Worm (Caenorhabditis elegans) whole organism, L1 larva: Measurements from ENCODE around the gene meg-2.

Source experiments
- C04F5.9 ChIP-seq: sonication (generic microtip); optimal IDR thresholded peaks from 2 replicates; lab custom pipeline; 2016; ENCODE audit warnings: missing genetic modification characterization, missing compliant biosample characterization
- Y116A8C.19 ChIP-seq: sonication (generic microtip); optimal IDR thresholded peaks from 2 replicates; lab custom pipeline; 2016; ENCODE audit warnings: missing compliant biosample characterization, missing genetic modification characterization, borderline replicate concordance
- alr-1 ChIP-seq: fragments of 200-800 bp; sonication (Bioruptor generic); optimal IDR thresholded peaks from 2 replicates; lab custom pipeline; 2018; ENCODE audit warnings: borderline replicate concordance, mild to moderate bottlenecking, missing genetic modification characterization, missing compliant biosample characterization
- blmp-1 ChIP-seq: fragments of 150-350 bp; optimal IDR thresholded peaks from 2 replicates; lab custom pipeline; 2014; ENCODE audit warnings: missing biosample characterization, missing genetic modification characterization
- ceh-82 ChIP-seq, 3 experiments: fragments of 150-350 bp in 1 of 3; sonication (generic microtip) in 2 of 3; optimal IDR thresholded peaks; 2 replicates each; lab custom pipeline; 2014 to 2017; ENCODE audit warnings: missing biosample characterization in 3 of 3, missing genetic modification characterization in 3 of 3
- ceh-88 ChIP-seq: fragments of 200-800 bp; sonication (Bioruptor generic); IDR thresholded peaks from 2 replicates; pipeline ENCODE4 v1.3.6; 2022; ENCODE audit warnings: missing genetic modification characterization, missing compliant biosample characterization
- ceh-90 ChIP-seq: sonication (generic microtip); optimal IDR thresholded peaks from 2 replicates; lab custom pipeline; 2016; ENCODE audit warnings: missing genetic modification characterization, missing compliant biosample characterization
- dpl-1 ChIP-seq, 3 experiments: fragments of 150-350 bp in 2 of 3; sonication (generic microtip) in 1 of 3; optimal IDR thresholded peaks; 2 replicates each; lab custom pipeline; 2014 to 2017; ENCODE audit warnings: missing biosample characterization in 3 of 3, missing genetic modification characterization in 3 of 3, missing genetic modification reagents in 3 of 3
- dsc-1 ChIP-seq: sonication (generic microtip); optimal IDR thresholded peaks from 2 replicates; lab custom pipeline; 2016; ENCODE audit warnings: mild to moderate bottlenecking, missing genetic modification characterization, missing compliant biosample characterization
- efl-1 ChIP-seq, 4 experiments: fragments of 150-350 bp; optimal IDR thresholded peaks in 3 of 4; peaks in 1 of 4; 1 replicate in 1 of 4; 2 replicates in 3 of 4; lab custom pipeline; 2014; ENCODE audit warnings: missing biosample characterization in 2 of 4, missing genetic modification characterization in 2 of 4, missing genetic modification reagents in 2 of 4
- elt-3 ChIP-seq, 6 experiments: fragments of 150-350 bp in 1 of 6; sonication (generic microtip); optimal IDR thresholded peaks; 2 replicates each; lab custom pipeline; 2017 to 2018; ENCODE audit warnings: missing biosample characterization in 6 of 6, missing genetic modification characterization in 6 of 6, inconsistent platforms in 1 of 6
- fkh-4 ChIP-seq: sonication (generic microtip); optimal IDR thresholded peaks from 2 replicates; lab custom pipeline; 2016; ENCODE audit warnings: missing compliant biosample characterization, missing genetic modification characterization, borderline replicate concordance
- fkh-8 ChIP-seq: sonication (generic microtip); optimal IDR thresholded peaks from 2 replicates; lab custom pipeline; 2016; ENCODE audit warnings: mild to moderate bottlenecking, missing genetic modification characterization, missing compliant biosample characterization
- grh-1 ChIP-seq: fragments of 200-800 bp; sonication (Bioruptor generic); IDR thresholded peaks from 2 replicates; pipeline ENCODE4 v1.3.6; 2022; ENCODE audit warnings: missing genetic modification reagents, missing genetic modification characterization, missing compliant biosample characterization
- lin-14 ChIP-seq: fragments of 200-800 bp; sonication (Bioruptor generic); optimal IDR thresholded peaks from 2 replicates; lab custom pipeline; 2018; ENCODE audit warnings: mild to moderate bottlenecking, missing genetic modification characterization, moderate library complexity, missing compliant biosample characterization
- lin-15B ChIP-seq: fragments of 150-350 bp; sonication (generic microtip); optimal IDR thresholded peaks from 3 replicates; lab custom pipeline; 2014; ENCODE audit warnings: missing biosample characterization, missing genetic modification characterization
- lin-35 ChIP-seq, 2 experiments: fragments of 150-350 bp; optimal IDR thresholded peaks; 2 replicates each; lab custom pipeline; 2014; ENCODE audit warnings: missing biosample characterization in 2 of 2, missing genetic modification characterization in 2 of 2, missing genetic modification reagents in 2 of 2
- lir-3 ChIP-seq: sonication (generic microtip); optimal IDR thresholded peaks from 2 replicates; lab custom pipeline; 2016; ENCODE audit warnings: mild to moderate bottlenecking, missing genetic modification characterization, moderate library complexity, missing compliant biosample characterization; ENCODE audit not compliant: poor library complexity
- lsy-2 ChIP-seq, 2 experiments: fragments of 150-350 bp; optimal IDR thresholded peaks; 2 replicates each; lab custom pipeline; 2014; ENCODE audit warnings: missing biosample characterization in 2 of 2, missing genetic modification characterization in 2 of 2
- mdl-1 ChIP-seq, 2 experiments: fragments of 150-350 bp; optimal IDR thresholded peaks; 2 replicates each; lab custom pipeline; 2014 to 2017; ENCODE audit warnings: missing biosample characterization in 2 of 2, missing genetic modification characterization in 2 of 2, inconsistent platforms in 1 of 2
- mep-1 ChIP-seq: fragments of 150-350 bp; optimal IDR thresholded peaks from 2 replicates; lab custom pipeline; 2014; ENCODE audit warnings: missing biosample characterization, missing genetic modification characterization
- nhr-12 ChIP-seq: sonication (generic microtip); optimal IDR thresholded peaks from 2 replicates; lab custom pipeline; 2017; ENCODE audit warnings: missing biosample characterization, missing genetic modification characterization
- nhr-20 ChIP-seq: sonication (generic microtip); optimal IDR thresholded peaks from 2 replicates; lab custom pipeline; 2016; ENCODE audit warnings: mild to moderate bottlenecking, missing genetic modification characterization, missing compliant biosample characterization
- nhr-47 ChIP-seq: sonication (generic microtip); optimal IDR thresholded peaks from 2 replicates; lab custom pipeline; 2016; ENCODE audit warnings: mild to moderate bottlenecking, missing genetic modification characterization, moderate library complexity, missing compliant biosample characterization
- nhr-71 ChIP-seq: sonication (generic microtip); optimal IDR thresholded peaks from 2 replicates; lab custom pipeline; 2016; ENCODE audit warnings: mild to moderate bottlenecking, missing genetic modification characterization, moderate library complexity, missing compliant biosample characterization
- nhr-85 ChIP-seq: sonication (generic microtip); peaks from one replicate; lab custom pipeline; 2016; ENCODE audit warnings: missing genetic modification characterization, inconsistent platforms, missing compliant biosample characterization
- pag-3 ChIP-seq: sonication (generic microtip); optimal IDR thresholded peaks from 2 replicates; lab custom pipeline; 2017; ENCODE audit warnings: missing genetic modification characterization, mild to moderate bottlenecking, missing compliant biosample characterization, antibody characterized with exemption, borderline replicate concordance; ENCODE audit not compliant: insufficient read depth
- pqm-1 ChIP-seq: sonication (generic microtip); optimal IDR thresholded peaks from 3 replicates; lab custom pipeline; 2017; ENCODE audit warnings: missing biosample characterization, missing genetic modification characterization
- rnt-1 ChIP-seq: sonication (generic microtip); optimal IDR thresholded peaks from 2 replicates; lab custom pipeline; 2016; ENCODE audit warnings: mild to moderate bottlenecking, missing genetic modification characterization, moderate library complexity, missing compliant biosample characterization
- skn-1 ChIP-seq: fragments of 150-350 bp; optimal IDR thresholded peaks from 2 replicates; lab custom pipeline; 2014; ENCODE audit warnings: missing biosample characterization, missing genetic modification characterization
- snu-23 ChIP-seq: sonication (generic microtip); optimal IDR thresholded peaks from 2 replicates; lab custom pipeline; 2016; ENCODE audit warnings: missing genetic modification characterization, missing compliant biosample characterization
- sup-37 ChIP-seq: fragments of 200-800 bp; sonication (Bioruptor generic); optimal IDR thresholded peaks from 2 replicates; lab custom pipeline; 2018; ENCODE audit warnings: mild to moderate bottlenecking, missing genetic modification characterization, missing compliant biosample characterization
- swsn-7 ChIP-seq: sonication (generic microtip); optimal IDR thresholded peaks from 2 replicates; lab custom pipeline; 2016; ENCODE audit warnings: missing genetic modification characterization, missing compliant biosample characterization
- tbx-2 ChIP-seq: sonication (generic microtip); optimal IDR thresholded peaks from 2 replicates; lab custom pipeline; 2016; ENCODE audit warnings: missing genetic modification characterization, missing compliant biosample characterization
- tlp-1 ChIP-seq: fragments of 150-350 bp; optimal IDR thresholded peaks from 2 replicates; lab custom pipeline; 2014; ENCODE audit warnings: missing biosample characterization, missing genetic modification characterization
- unc-62 ChIP-seq: fragments of 150-350 bp; optimal IDR thresholded peaks from 2 replicates; lab custom pipeline; 2014; ENCODE audit warnings: missing biosample characterization, missing genetic modification reagents, missing genetic modification characterization
- xbp-1 ChIP-seq: sonication (generic microtip); optimal IDR thresholded peaks from 2 replicates; lab custom pipeline; 2016; ENCODE audit warnings: missing genetic modification characterization, missing compliant biosample characterization
- zip-4 ChIP-seq: fragments of 200-800 bp; sonication (Bioruptor generic); optimal IDR thresholded peaks from 2 replicates; lab custom pipeline; 2018; ENCODE audit warnings: mild to moderate bottlenecking, missing genetic modification characterization, moderate library complexity, missing compliant biosample characterization
- ztf-4 ChIP-seq: fragments of 150-350 bp; optimal IDR thresholded peaks from 2 replicates; lab custom pipeline; 2014; ENCODE audit warnings: missing biosample characterization, missing genetic modification characterization

meg-2 gene

ce11 chrX:13918143-13918542 is 7.8 kb downstream of the meg-2 start:
- TF ChIP-seq ceh-90 (tag; lab: Kevin White, UChicago) (no peak), ceh-88 (no peak), nhr-47 (tag; lab: Kevin White, UChicago) (peak; percentile 29), tlp-1 (tag; lab: Kevin White, UChicago) (no peak), grh-1 (GFP tag; lab: Robert Waterston, UW) (0 out of 2 replicates have a peak, but pooled peaks have one; percentile 7), Y116A8C.19 (tag; lab: Kevin White, UChicago) (no peak), lin-14 (GFP tag; lab: Kevin White, UChicago) (peak; percentile 4), unc-62 (GFP tag; lab: Kevin White, UChicago) (no peak), skn-1 (tag; lab: Kevin White, UChicago) (peak; percentile 33), dpl-1 (GFP tag; optimal IDR thresholded peaks at IDR 0.05; lab: Kevin White, UChicago) (peak; percentile 67 to 74 (median 67)), nhr-12 (tag; lab: Kevin White, UChicago) (no peak), lin-15B (peak; percentile 0), lin-35 (GFP tag; optimal IDR thresholded peaks at IDR 0.05; lab: Kevin White, UChicago) (peak; percentile 47 to 72), elt-3 (tag; optimal IDR thresholded peaks at IDR 0.05; lab: Kevin White, UChicago) (peak in 2 of 6 experiments; percentile 58 to 82), lir-3 (tag; lab: Kevin White, UChicago) (no peak), snu-23 (peak; percentile 12), fkh-8 (peak; percentile 6), dsc-1 (tag; lab: Kevin White, UChicago) (peak; percentile 18), nhr-20 (peak; percentile 15), lsy-2 (tag; optimal IDR thresholded peaks at IDR 0.05; lab: Kevin White, UChicago) (peak in 1 of 2 experiments; percentile 28), efl-1 (optimal IDR thresholded peaks at IDR 0.05; lab: Kevin White, UChicago) (peak; percentile 49 to 64), efl-1 (GFP tag; optimal IDR thresholded peaks at IDR 0.05 in 1 of 2; lab: Kevin White, UChicago) (peak; percentile 71 to 96), nhr-71 (peak; percentile 27)

ce11 chrX:13917121-13917755 is 8.7 kb downstream of the meg-2 start, which contains the start of gene ekl-5:
TSS of gene ekl-5 (minus strand) at chrX:13917171.
- TF ChIP-seq xbp-1 (tag; lab: Kevin White, UChicago) (peak; percentile 39), nhr-85 (tag; lab: Kevin White, UChicago) (peak; percentile 78), lin-14 (GFP tag; lab: Kevin White, UChicago) (peak; percentile 98), nhr-71 (peak; percentile 66), elt-3 (tag; optimal IDR thresholded peaks at IDR 0.05; lab: Kevin White, UChicago) (peak in 3 of 6 experiments; percentile 24 to 99 (median 84)), skn-1 (tag; lab: Kevin White, UChicago) (peak; percentile 52), swsn-7 (peak; percentile 47), pqm-1 (tag; lab: Kevin White, UChicago) (no peak), rnt-1 (peak; percentile 65), C04F5.9 (tag; lab: Kevin White, UChicago) (no peak), fkh-4 (no peak), pag-3 (tag; lab: Kevin White, UChicago) (no peak), snu-23 (peak; percentile 74), dsc-1 (tag; lab: Kevin White, UChicago) (peak; percentile 5), ztf-4 (tag; lab: Kevin White, UChicago) (no peak), alr-1 (tag; lab: Kevin White, UChicago) (no peak), nhr-47 (tag; lab: Kevin White, UChicago) (peak; percentile 50), mdl-1 (tag; optimal IDR thresholded peaks at IDR 0.05; lab: Kevin White, UChicago) (peak in 1 of 2 experiments; percentile 43), blmp-1 (tag; lab: Kevin White, UChicago) (peak; percentile 63), lin-35 (GFP tag; optimal IDR thresholded peaks at IDR 0.05; lab: Kevin White, UChicago) (peak; percentile 21 to 55), fkh-8 (peak; percentile 9), nhr-20 (peak; percentile 59), ceh-82 (tag; optimal IDR thresholded peaks at IDR 0.05; lab: Kevin White, UChicago) (peak in 1 of 3 experiments; percentile 39), lsy-2 (tag; optimal IDR thresholded peaks at IDR 0.05; lab: Kevin White, UChicago) (peak in 1 of 2 experiments; percentile 55), mep-1 (tag; lab: Kevin White, UChicago) (peak; percentile 74), zip-4 (GFP tag; lab: Kevin White, UChicago) (no peak), efl-1 (optimal IDR thresholded peaks at IDR 0.05; lab: Kevin White, UChicago) (peak; percentile 33 to 56), efl-1 (GFP tag; optimal IDR thresholded peaks at IDR 0.05 in 1 of 2; lab: Kevin White, UChicago) (no peak), tbx-2 (peak; percentile 43), sup-37 (GFP tag; lab: Kevin White, UChicago) (no peak)
